Worm (Caenorhabditis elegans) whole organism, L2 larva: Measurements from ENCODE around the gene srd-65.

Source experiments
- ceh-82 ChIP-seq: fragments of 150-350 bp; optimal IDR thresholded peaks from 2 replicates; lab custom pipeline; 2014; ENCODE audit warnings: missing biosample characterization, missing genetic modification characterization
- elt-3 ChIP-seq: sonication (generic microtip); optimal IDR thresholded peaks from 2 replicates; lab custom pipeline; 2017; ENCODE audit warnings: missing biosample characterization, missing genetic modification characterization
- gmeb-1 ChIP-seq: fragments of 150-350 bp; optimal IDR thresholded peaks from 2 replicates; lab custom pipeline; 2014; ENCODE audit warnings: missing biosample characterization, missing genetic modification characterization
- nhr-10 ChIP-seq: sonication (generic microtip); optimal IDR thresholded peaks from 2 replicates; lab custom pipeline; 2017; ENCODE audit warnings: missing biosample characterization, missing genetic modification characterization
- nhr-12 ChIP-seq: fragments of 150-350 bp; optimal IDR thresholded peaks from 2 replicates; lab custom pipeline; 2014; ENCODE audit warnings: missing biosample characterization, missing genetic modification characterization
- snpc-4 ChIP-seq: fragments of 150-350 bp; optimal IDR thresholded peaks from 2 replicates; lab custom pipeline; 2014; ENCODE audit warnings: missing biosample characterization, missing genetic modification characterization

ce11 chrIII:2251348-2251747, 27.5 kb upstream of the srd-65 start, which contains the start of gene fbxa-7:
- TF ChIP-seq nhr-12 (tag; lab: Kevin White, UChicago), result no peak
- no peak for TF ChIP-seq gmeb-1 (tag; lab: Kevin White, UChicago)
- TF ChIP-seq ceh-82 (tag; lab: Kevin White, UChicago), result no peak
- TF ChIP-seq snpc-4 (tag; lab: Kevin White, UChicago), result no peak
- no peak for TF ChIP-seq nhr-10
- no peak for TF ChIP-seq elt-3
